Fruit fly (Drosophila melanogaster) whole organism, embryonic: ENCODE results near the gene CG9795.
A peak's percentile ranks its signal among the peaks of the same experiment; 100 is the strongest.

Experiments
- CG10267 ChIP-seq: fragments of 200-800 bp; sonication (Bioruptor generic); optimal IDR thresholded peaks from 2 replicates; lab custom pipeline; 2018; ENCODE audit warnings: missing biosample characterization, mild to moderate bottlenecking, missing genetic modification characterization, moderate library complexity
- CG10543 ChIP-seq: fragments of 200-800 bp; sonication (Bioruptor generic); optimal IDR thresholded peaks from 3 replicates; lab custom pipeline; 2017; ENCODE audit warnings: missing biosample characterization, mild to moderate bottlenecking, missing genetic modification characterization, moderate library complexity
- CG30020 ChIP-seq: fragments of 200-800 bp; optimal IDR thresholded peaks from 2 replicates; lab custom pipeline; 2019; ENCODE audit warnings: missing biosample characterization, mild to moderate bottlenecking, missing genetic modification characterization, moderate library complexity
- CG7839 ChIP-seq: fragments of 200-800 bp; sonication (Bioruptor generic); optimal IDR thresholded peaks from 3 replicates; lab custom pipeline; 2018; ENCODE audit warnings: missing biosample characterization, mild to moderate bottlenecking, missing genetic modification characterization, moderate library complexity
- CG8924 ChIP-seq: fragments of 200-800 bp; optimal IDR thresholded peaks from 3 replicates; lab custom pipeline; 2019; ENCODE audit warnings: missing biosample characterization, mild to moderate bottlenecking, missing genetic modification characterization, moderate library complexity
- Xbp1 ChIP-seq: fragments of 200-800 bp; sonication (Bioruptor generic); optimal IDR thresholded peaks from 3 replicates; lab custom pipeline; 2016; ENCODE audit warnings: missing biosample characterization, mild to moderate bottlenecking, missing genetic modification characterization
- h ChIP-seq: fragments of >200 bp; optimal IDR thresholded peaks from 2 replicates; lab custom pipeline; 2017
- pan ChIP-seq, 4 experiments: fragments of >200 bp in 3 of 4; fragments of 200-800 bp in 1 of 4; sonication (Bioruptor generic) in 1 of 4; optimal IDR thresholded peaks in 3 of 4; IDR thresholded peaks in 1 of 4; 2 replicates each; pipeline versions ENCODE4 v1.3.6 to Lab custom; 2017 to 2022; ENCODE audit warnings: missing biosample characterization in 2 of 4, missing genetic modification characterization in 2 of 4, mixed read lengths in 1 of 4

DNA sequence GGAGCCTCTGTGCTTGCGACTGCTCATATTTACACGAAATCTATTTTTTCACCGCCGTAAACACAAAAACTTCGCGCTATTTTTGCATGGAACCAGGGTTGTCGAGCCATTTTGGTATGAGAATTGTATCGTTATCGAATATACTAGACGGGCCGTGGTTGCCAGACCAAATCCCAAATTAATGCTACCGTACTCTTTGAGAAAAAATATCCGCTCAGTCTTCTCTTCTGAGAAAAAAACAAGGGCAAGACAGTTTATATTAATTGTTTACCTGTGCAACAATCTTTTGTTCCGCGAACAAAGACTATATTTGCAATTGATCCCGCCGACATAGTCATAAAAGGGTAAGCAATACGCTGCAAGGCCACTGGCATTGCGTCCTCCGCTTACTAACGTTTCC, 18.1 kb downstream of the CG9795 start, which contains the start of the genes Skp2 and CG1103:
- TF ChIP-seq CG7839 (tag; lab: Kevin White, UChicago) (no peak), Xbp1 (GFP tag; lab: Kevin White, UChicago) (no peak), CG10543 (GFP tag; lab: Kevin White, UChicago) (no peak), pan (optimal IDR thresholded peaks at IDR 0.05; lab: Kevin White, UChicago) (no peak), pan (GFP tag; optimal IDR thresholded peaks at IDR 0.05 in 1 of 2, IDR thresholded peaks at IDR 0.05 in 1 of 2) (no peak), h (lab: Kevin White, UChicago) (no peak), CG8924 (tag; lab: Kevin White, UChicago) (peak; percentile 28), CG10267 (tag; lab: Kevin White, UChicago) (peak; percentile 17), CG30020 (tag; lab: Kevin White, UChicago) (peak; percentile 71)
